Worm (Caenorhabditis elegans) whole organism, L2 larva: Measurements from ENCODE around the gene twk-9.

Experiments used
- dmd-4 ChIP-seq: sonication (generic microtip); optimal IDR thresholded peaks from 2 replicates; lab custom pipeline; 2017; ENCODE audit warnings: missing biosample characterization, missing genetic modification characterization
- lin-39 ChIP-seq: fragments of 150-350 bp; optimal IDR thresholded peaks from 2 replicates; lab custom pipeline; 2014; ENCODE audit warnings: missing biosample characterization, missing genetic modification reagents, missing genetic modification characterization

ce11 chrIV:9667084-9667483, 25.9 kb upstream of the twk-9 start:
- TF ChIP-seq lin-39 (tag; lab: Kevin White, UChicago) (no peak), dmd-4 (tag; lab: Kevin White, UChicago) (no peak)
